Fruit fly (Drosophila melanogaster): ENCODE measurements around the gene CG31516.

CG31516 gene

DNA sequence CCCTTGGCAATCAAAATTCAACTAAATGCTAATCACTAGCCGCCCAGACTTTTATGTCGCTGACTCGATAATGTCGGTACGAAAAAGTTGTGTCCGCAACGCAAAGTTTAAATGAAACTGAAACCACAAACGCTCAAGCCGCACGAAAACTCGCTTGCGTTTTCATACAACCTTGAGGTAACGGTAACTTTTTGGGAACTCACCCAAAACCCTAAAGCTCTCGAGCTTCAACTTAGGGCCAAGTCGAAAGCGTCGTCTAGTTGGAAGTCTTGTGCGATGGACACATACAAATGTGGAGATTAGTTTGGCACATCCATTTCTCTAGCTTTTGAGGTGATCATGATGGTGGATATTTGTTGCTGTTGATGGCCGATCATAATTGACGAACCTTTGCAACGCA is 30.0 kb upstream of the CG31516 start:
- TF ChIP-seq rn (GFP tag; IDR thresholded peaks at IDR 0.05) (no peak), CG12605 (GFP tag; IDR thresholded peaks at IDR 0.05) (no peak), CG34367 (tag; optimal IDR thresholded peaks at IDR 0.05) (no peak), CG8159 (tag; optimal IDR thresholded peaks at IDR 0.05) (no peak), CG32121 (GFP tag; IDR thresholded peaks at IDR 0.05) (no peak), CG9948 (tag; optimal IDR thresholded peaks at IDR 0.05) (no peak), Snoo (tag; optimal IDR thresholded peaks at IDR 0.05) (no peak), D1 (tag; optimal IDR thresholded peaks at IDR 0.05) (no peak), Pif1A (GFP tag; optimal IDR thresholded peaks at IDR 0.05) (no peak), fd96Ca (GFP tag; IDR thresholded peaks at IDR 0.05) (no peak)

DNA sequence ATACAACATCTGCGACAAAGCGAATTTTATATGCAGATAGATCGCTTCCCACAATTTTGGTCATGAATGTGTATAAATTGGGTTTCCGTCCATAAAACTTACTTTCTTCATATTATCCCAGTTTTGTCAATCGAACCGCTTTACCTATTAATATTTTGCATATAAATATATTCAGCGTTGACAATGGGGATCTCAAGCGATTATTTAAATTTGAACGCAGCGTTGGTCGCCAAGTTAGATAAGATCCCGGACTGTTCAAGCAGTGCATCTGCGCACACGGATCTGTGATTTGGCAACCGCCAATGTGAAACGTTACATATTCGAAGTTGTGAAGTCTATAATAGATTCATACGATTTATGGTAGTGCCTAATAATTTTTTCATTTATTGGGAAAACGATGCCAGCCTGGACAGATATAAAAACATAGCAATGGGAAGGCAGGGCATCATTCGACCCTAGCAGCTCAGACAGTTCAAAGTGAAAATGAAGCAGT is 26.7 kb upstream of the CG31516 start, which contains the start of gene TwdlF:
TSS of gene TwdlF (plus strand) at position 443 of the 493 bp plus-strand sequence.
- TF ChIP-seq EcR (GFP tag; optimal IDR thresholded peaks at IDR 0.05) = no peak
- TF ChIP-seq D1 (tag; optimal IDR thresholded peaks at IDR 0.05) = no peak
- TF ChIP-seq Snoo (tag; optimal IDR thresholded peaks at IDR 0.05) = no peak

DNA sequence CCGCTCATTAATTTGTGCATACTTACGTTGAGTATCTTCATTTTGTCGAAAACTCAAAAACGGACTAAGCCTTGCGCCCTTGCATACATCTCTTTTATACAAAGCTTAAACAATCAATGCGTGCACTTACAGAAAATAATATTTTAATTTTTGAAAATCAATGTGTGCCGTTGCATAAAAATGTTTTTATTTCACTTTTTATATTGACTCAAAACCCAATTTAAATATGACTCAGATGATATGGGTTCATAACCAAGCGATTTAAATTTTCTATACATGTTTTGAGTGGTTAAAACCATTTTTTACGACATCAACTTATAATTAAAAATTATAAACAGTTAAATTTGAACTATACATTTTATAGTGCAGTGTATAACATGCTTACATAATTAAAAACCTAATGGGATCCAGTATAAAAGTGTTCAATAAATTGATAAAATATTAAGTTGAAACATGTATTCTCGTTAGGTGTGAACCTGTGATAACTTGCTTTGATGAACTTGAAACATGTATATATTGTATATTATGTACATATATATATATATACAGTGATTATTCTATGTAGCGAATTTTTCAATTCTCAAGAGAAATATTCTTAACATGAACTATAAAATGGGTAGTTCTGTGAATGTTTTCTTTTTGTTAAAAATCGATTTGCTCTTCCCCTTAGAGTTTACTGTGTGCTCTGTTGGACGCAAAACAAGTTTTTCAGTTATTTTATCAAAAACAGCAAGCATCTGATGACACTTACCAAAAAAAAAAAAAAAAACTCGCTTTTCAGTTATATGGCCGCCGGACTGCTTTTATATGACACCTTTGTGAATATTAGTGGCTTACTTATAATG is 23.4 kb upstream of the CG31516 start, which contains the start of gene CG34305:
TSS of gene CG34305 (minus strand) at position 51 of the 845 bp plus-strand sequence.
- TF ChIP-seq CG8159 (tag; optimal IDR thresholded peaks at IDR 0.05) = peak; percentile 49
- no peak for TF ChIP-seq CG15710 (tag; optimal IDR thresholded peaks at IDR 0.05)
- TF ChIP-seq CG8301 (tag; optimal IDR thresholded peaks at IDR 0.05) = no peak
- peak; percentile 7 for TF ChIP-seq Pif1A (GFP tag; optimal IDR thresholded peaks at IDR 0.05)
- no peak for TF ChIP-seq CG9948 (tag; optimal IDR thresholded peaks at IDR 0.05)
- no peak for TF ChIP-seq gl (tag; optimal IDR thresholded peaks at IDR 0.05)

dm6 chr3R:4242209-4242887 is 22.4 kb upstream of the CG31516 start, which contains the start of gene CG14642:
TSS of gene CG14642 (minus strand) at chr3R:4242717.
- no peak for TF ChIP-seq Snoo (tag; optimal IDR thresholded peaks at IDR 0.05)
- TF ChIP-seq Pif1B (GFP tag; optimal IDR thresholded peaks at IDR 0.05) = no peak
- no peak for TF ChIP-seq D1 (tag; optimal IDR thresholded peaks at IDR 0.05)
- TF ChIP-seq rn (GFP tag; IDR thresholded peaks at IDR 0.05) = no peak
- TF ChIP-seq gl (tag; optimal IDR thresholded peaks at IDR 0.05) = no peak
- TF ChIP-seq Pif1A (GFP tag; optimal IDR thresholded peaks at IDR 0.05) = no peak
- TF ChIP-seq Ets98B (GFP tag; IDR thresholded peaks at IDR 0.05) = no peak
- TF ChIP-seq CG8301 (tag; optimal IDR thresholded peaks at IDR 0.05) = no peak
- TF ChIP-seq CG14655 (GFP tag; optimal IDR thresholded peaks at IDR 0.05) = no peak

DNA sequence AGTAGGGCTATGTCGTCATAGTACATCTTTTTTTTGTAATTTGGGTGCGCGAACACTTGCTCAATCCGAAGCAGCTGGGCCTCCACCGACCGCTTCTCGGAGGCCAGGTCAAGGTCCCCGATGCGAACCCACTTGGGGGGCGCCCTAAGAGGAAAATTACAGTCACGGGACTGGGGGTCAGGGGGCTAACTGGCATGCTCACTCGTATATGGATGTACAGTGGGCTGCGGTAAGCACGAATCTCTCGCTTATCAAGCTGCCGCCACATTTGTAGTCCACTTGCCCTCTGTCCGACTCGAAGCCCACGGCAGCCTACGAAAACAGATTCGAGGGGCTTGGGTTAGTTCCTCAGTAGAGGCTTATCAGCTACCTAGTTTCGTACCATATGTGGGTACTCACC is 21.8 kb upstream of the CG31516 start:
- no peak for TF ChIP-seq Pif1B (GFP tag; optimal IDR thresholded peaks at IDR 0.05)
- no peak for TF ChIP-seq CG14655 (GFP tag; optimal IDR thresholded peaks at IDR 0.05)
- TF ChIP-seq gl (tag; optimal IDR thresholded peaks at IDR 0.05) = no peak
- TF ChIP-seq CG9948 (tag; optimal IDR thresholded peaks at IDR 0.05) = no peak
- TF ChIP-seq CG13204 (GFP tag; optimal IDR thresholded peaks at IDR 0.05) = no peak

dm6 chr3R:4236534-4236933 is 16.6 kb upstream of the CG31516 start:
- TF ChIP-seq D1 (tag; optimal IDR thresholded peaks at IDR 0.05) (no peak), Pif1A (GFP tag; optimal IDR thresholded peaks at IDR 0.05) (no peak), CG17806 (tag; optimal IDR thresholded peaks at IDR 0.05) (no peak), gl (tag; optimal IDR thresholded peaks at IDR 0.05) (peak; percentile 38), CG34367 (tag; optimal IDR thresholded peaks at IDR 0.05) (no peak), CG8159 (tag; optimal IDR thresholded peaks at IDR 0.05) (no peak), rn (GFP tag; IDR thresholded peaks at IDR 0.05) (no peak), Pif1B (GFP tag; optimal IDR thresholded peaks at IDR 0.05) (peak; percentile 38), CG10348 (GFP tag; IDR thresholded peaks at IDR 0.05) (no peak), CG15710 (tag; optimal IDR thresholded peaks at IDR 0.05) (no peak), Ets98B (GFP tag; IDR thresholded peaks at IDR 0.05) (peak; percentile 48), fd96Ca (GFP tag; IDR thresholded peaks at IDR 0.05) (peak; percentile 11; the same call in 1 of the 3 replicates), EcR (GFP tag; optimal IDR thresholded peaks at IDR 0.05) (peak; percentile 94), CG14655 (GFP tag; optimal IDR thresholded peaks at IDR 0.05) (no peak), CG12605 (GFP tag; IDR thresholded peaks at IDR 0.05) (0 out of 2 replicates have a peak, but pooled peaks have one; percentile 24), CG13204 (GFP tag; optimal IDR thresholded peaks at IDR 0.05) (no peak), CG4496 (GFP tag; IDR thresholded peaks at IDR 0.05) (0 out of 3 replicates have a peak, but pooled peaks have one; percentile 42)
